Worm (Caenorhabditis elegans) whole organism, L4 larva: ENCODE results near the gene lon-2.

ENCODE experiments used
- F10B5.3 ChIP-seq: sonication (generic microtip); optimal IDR thresholded peaks from 2 replicates; lab custom pipeline; 2016; ENCODE audit warnings: mild to moderate bottlenecking, missing genetic modification characterization, missing compliant biosample characterization
- F44E2.7 ChIP-seq: fragments of 200-800 bp; sonication (Bioruptor generic); IDR thresholded peaks from 2 replicates; pipeline ENCODE4 v2.1.2; 2022; ENCODE audit warnings: missing genetic modification characterization, missing compliant biosample characterization
- Y48G9A.11 ChIP-seq: fragments of 200-800 bp; sonication (Bioruptor generic); IDR thresholded peaks from 2 replicates; pipeline ENCODE4 v1.3.6; 2022; ENCODE audit warnings: missing genetic modification reagents, missing genetic modification characterization, missing compliant biosample characterization
- Y5F2A.4 ChIP-seq: fragments of 200-800 bp; sonication (Bioruptor generic); optimal IDR thresholded peaks from 2 replicates; lab custom pipeline; 2018; ENCODE audit warnings: mild to moderate bottlenecking, missing genetic modification characterization, missing compliant biosample characterization
- ZK337.2 ChIP-seq: fragments of 200-800 bp; sonication (Bioruptor generic); IDR thresholded peaks from 2 replicates; pipeline ENCODE4 v1.3.6; 2022; ENCODE audit warnings: missing genetic modification reagents, missing genetic modification characterization, missing compliant biosample characterization
- ZK546.5 ChIP-seq, 2 experiments: sonication (generic microtip); optimal IDR thresholded peaks; 2 replicates each; lab custom pipeline; 2017; ENCODE audit warnings: missing biosample characterization in 2 of 2, missing genetic modification characterization in 2 of 2
- aha-1 ChIP-seq: fragments of 150-350 bp; peaks from one replicate; lab custom pipeline; 2014; ENCODE audit warnings: missing biosample characterization, missing genetic modification characterization
- ces-1 ChIP-seq: fragments of 150-350 bp; sonication (generic microtip); optimal IDR thresholded peaks from 4 replicates; lab custom pipeline; 2014; ENCODE audit warnings: missing biosample characterization, missing genetic modification reagents, missing genetic modification characterization
- daf-16 ChIP-seq, 3 experiments: sonication (generic microtip); optimal IDR thresholded peaks; 2 replicates each; lab custom pipeline; 2016 to 2017; ENCODE audit warnings: missing genetic modification characterization in 3 of 3, missing genetic modification reagents in 3 of 3, mild to moderate bottlenecking in 2 of 3, missing compliant biosample characterization in 2 of 3, missing biosample characterization in 1 of 3, moderate library complexity in 1 of 3
- dmd-6 ChIP-seq: fragments of 200-800 bp; sonication (Bioruptor generic); IDR thresholded peaks from 2 replicates; pipeline ENCODE4 v1.3.6; 2022; ENCODE audit warnings: missing genetic modification reagents, missing genetic modification characterization, missing compliant biosample characterization
- dmd-8 ChIP-seq: fragments of 200-800 bp; sonication (Bioruptor generic); IDR thresholded peaks from 2 replicates; pipeline ENCODE4 v1.3.6; 2022; ENCODE audit warnings: missing genetic modification characterization, missing compliant biosample characterization
- egl-43 ChIP-seq: fragments of 200-800 bp; sonication (Bioruptor generic); IDR thresholded peaks from 2 replicates; pipeline ENCODE4 v1.3.6; 2022; ENCODE audit warnings: missing genetic modification reagents, missing genetic modification characterization, missing compliant biosample characterization
- fkh-10 ChIP-seq: fragments of 150-350 bp; optimal IDR thresholded peaks from 2 replicates; lab custom pipeline; 2014; ENCODE audit warnings: missing biosample characterization, missing genetic modification reagents, missing genetic modification characterization
- fos-1 ChIP-seq: fragments of 150-350 bp; optimal IDR thresholded peaks from 2 replicates; lab custom pipeline; 2014; ENCODE audit warnings: missing biosample characterization, missing genetic modification characterization
- hlh-30 ChIP-seq: sonication (generic microtip); optimal IDR thresholded peaks from 2 replicates; lab custom pipeline; 2017; ENCODE audit warnings: antibody characterized with exemption, mild to moderate bottlenecking, missing genetic modification characterization, missing compliant biosample characterization; ENCODE audit not compliant: insufficient read depth
- hmg-1.1 ChIP-seq: fragments of 200-800 bp; sonication (Bioruptor generic); IDR thresholded peaks from 2 replicates; pipeline ENCODE4 v1.3.6; 2022; ENCODE audit warnings: missing genetic modification reagents, missing genetic modification characterization, missing compliant biosample characterization
- jun-1 ChIP-seq: fragments of 150-350 bp; optimal IDR thresholded peaks from 2 replicates; lab custom pipeline; 2014; ENCODE audit warnings: missing biosample characterization, missing genetic modification reagents, missing genetic modification characterization
- lin-13 ChIP-seq: fragments of 150-350 bp; optimal IDR thresholded peaks from 2 replicates; lab custom pipeline; 2014; ENCODE audit warnings: missing biosample characterization, missing genetic modification reagents, missing genetic modification characterization
- lin-29 ChIP-seq: fragments of 200-800 bp; sonication (Bioruptor generic); IDR thresholded peaks from 2 replicates; pipeline ENCODE4 v1.3.6; 2022; ENCODE audit warnings: missing genetic modification reagents, missing genetic modification characterization, missing compliant biosample characterization
- lin-38 ChIP-seq: fragments of 200-800 bp; sonication (Bioruptor generic); IDR thresholded peaks from 2 replicates; pipeline ENCODE4 v1.3.6; 2022; ENCODE audit warnings: missing genetic modification reagents, missing genetic modification characterization, missing compliant biosample characterization
- madf-5 ChIP-seq, 2 experiments: fragments of 200-800 bp; sonication (Bioruptor generic); IDR thresholded peaks; 2 replicates each; pipeline ENCODE4 v1.3.6; 2022; ENCODE audit warnings: missing compliant biosample characterization in 2 of 2, missing genetic modification characterization in 2 of 2
- mes-2 ChIP-seq: sonication (generic microtip); optimal IDR thresholded peaks from 2 replicates; lab custom pipeline; 2016; ENCODE audit warnings: missing genotype, mild to moderate bottlenecking, missing genetic modification characterization, missing compliant biosample characterization; ENCODE audit not compliant: poor library complexity, severe bottlenecking
- mxl-3 ChIP-seq: fragments of 200-800 bp; sonication (Bioruptor generic); optimal IDR thresholded peaks from 2 replicates; lab custom pipeline; 2018; ENCODE audit warnings: mild to moderate bottlenecking, missing genetic modification characterization, missing compliant biosample characterization
- nhr-10 ChIP-seq: fragments of 150-350 bp; optimal IDR thresholded peaks from 2 replicates; lab custom pipeline; 2014; ENCODE audit warnings: missing biosample characterization, missing genetic modification characterization
- nhr-11 ChIP-seq: fragments of 150-350 bp; optimal IDR thresholded peaks from 2 replicates; lab custom pipeline; 2014; ENCODE audit warnings: missing biosample characterization, missing genetic modification characterization
- nhr-77 ChIP-seq: fragments of 150-350 bp; optimal IDR thresholded peaks from 2 replicates; lab custom pipeline; 2014; ENCODE audit warnings: missing biosample characterization, missing genetic modification characterization
- sdz-12 ChIP-seq: fragments of 200-800 bp; sonication (Bioruptor generic); optimal IDR thresholded peaks from 2 replicates; lab custom pipeline; 2018; ENCODE audit warnings: mild to moderate bottlenecking, missing genetic modification characterization, missing compliant biosample characterization
- snpc-4 ChIP-seq: fragments of 150-350 bp; optimal IDR thresholded peaks from 2 replicates; lab custom pipeline; 2014; ENCODE audit warnings: missing biosample characterization, missing genetic modification characterization
- spr-1 ChIP-seq: sonication (generic microtip); optimal IDR thresholded peaks from 2 replicates; lab custom pipeline; 2016; ENCODE audit warnings: mild to moderate bottlenecking, missing genetic modification characterization, missing compliant biosample characterization
- unc-130 ChIP-seq: sonication (generic microtip); optimal IDR thresholded peaks from 2 replicates; lab custom pipeline; 2016; ENCODE audit warnings: missing genetic modification reagents, missing genetic modification characterization, missing compliant biosample characterization
- unc-39 ChIP-seq: sonication (generic microtip); optimal IDR thresholded peaks from 2 replicates; lab custom pipeline; 2017; ENCODE audit warnings: missing biosample characterization, missing genetic modification characterization
- unc-62 ChIP-seq, 3 experiments: fragments of 150-350 bp in 1 of 3; sonication (generic microtip); optimal IDR thresholded peaks in 2 of 3; peaks in 1 of 3; 1 replicate in 1 of 3; 2 replicates in 2 of 3; lab custom pipeline; 2014 to 2017; ENCODE audit warnings: missing biosample characterization in 3 of 3, missing genetic modification characterization in 3 of 3, missing genetic modification reagents in 3 of 3, missing genotype in 1 of 3
- ztf-11 ChIP-seq: fragments of 150-350 bp; optimal IDR thresholded peaks from 2 replicates; lab custom pipeline; 2014; ENCODE audit warnings: missing biosample characterization, missing genetic modification characterization
- ztf-7 ChIP-seq: fragments of 150-350 bp; optimal IDR thresholded peaks from 2 replicates; lab custom pipeline; 2014; ENCODE audit warnings: missing biosample characterization, missing genetic modification characterization

Gene lon-2

ce11 chrX:4788958-4789357, 40.1 kb upstream of the lon-2 start (continued):
- peak; percentile 56; the same call in 1 of the 2 replicates for TF ChIP-seq ZK337.2
- peak; percentile 92 for TF ChIP-seq egl-43
- no peak for TF ChIP-seq nhr-77 (tag; lab: Kevin White, UChicago)
- no peak for TF ChIP-seq ces-1 (GFP tag; lab: Kevin White, UChicago)
- no peak for TF ChIP-seq snpc-4
- no peak for TF ChIP-seq jun-1 (tag; lab: Kevin White, UChicago)
- TF ChIP-seq mxl-3, result peak; percentile 30
- TF ChIP-seq ztf-11 (tag; lab: Kevin White, UChicago), result no peak
- TF ChIP-seq fkh-10 (GFP tag; lab: Kevin White, UChicago), result no peak
- TF ChIP-seq, all 104 proteins: peak for 62

DNA sequence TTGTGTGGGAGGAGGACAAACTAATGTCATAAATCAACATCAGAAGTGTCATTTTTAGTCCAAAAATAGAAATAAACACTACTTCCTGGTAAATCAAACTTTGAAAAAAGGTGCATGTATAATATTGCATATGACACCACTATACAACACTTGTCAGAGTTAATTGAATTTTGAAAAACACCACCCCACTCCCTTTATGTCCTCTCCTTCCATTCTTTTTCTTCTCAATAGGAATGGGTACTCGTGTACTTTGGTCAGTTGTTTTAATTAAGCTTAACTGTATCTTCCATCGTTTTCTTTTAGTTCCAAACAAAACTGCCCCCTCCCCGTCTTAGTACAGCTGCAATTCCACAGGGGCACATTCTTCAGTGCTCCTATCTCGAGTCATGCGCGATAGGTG, 38.6 kb upstream of the lon-2 start:
- no peak for TF ChIP-seq dmd-8 (GFP tag; lab: Robert Waterston, UW)
- no peak for TF ChIP-seq ztf-7 (tag; lab: Kevin White, UChicago)
- 0 out of 2 replicates have a peak, but pooled peaks have one; percentile 33 for TF ChIP-seq hmg-1.1 (GFP tag; lab: Robert Waterston, UW)

DNA sequence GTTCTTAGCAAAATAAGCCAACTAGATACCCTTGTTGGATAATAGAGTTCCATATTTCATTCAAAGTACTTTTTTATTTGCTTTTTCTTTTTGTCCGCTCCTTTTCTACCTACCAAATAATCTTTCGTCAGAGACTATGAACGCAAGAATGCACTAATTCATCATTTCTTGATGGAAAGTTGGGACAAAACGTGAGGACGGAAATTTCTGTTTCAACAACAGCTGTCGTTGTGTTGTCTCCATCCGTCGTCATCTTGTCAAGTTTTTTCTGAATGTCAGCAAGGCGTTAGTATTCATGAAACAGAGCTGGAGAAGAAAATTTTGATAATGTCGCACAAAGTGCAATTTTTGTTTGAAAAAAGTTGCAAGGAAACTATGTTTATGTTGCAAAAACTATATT, 35.9 kb upstream of the lon-2 start:
- no peak for TF ChIP-seq lin-38
- TF ChIP-seq hlh-30 (tag; lab: Kevin White, UChicago), result no peak
- peak; percentile 18 for TF ChIP-seq nhr-11 (tag; lab: Kevin White, UChicago)
- TF ChIP-seq lin-13 (GFP tag; lab: Kevin White, UChicago), result no peak
- TF ChIP-seq madf-5 (GFP tag; IDR thresholded peaks at IDR 0.05; lab: Robert Waterston, UW), result no peak
- TF ChIP-seq dmd-6 (GFP tag; lab: Robert Waterston, UW), result no peak
- peak in 1 of 2 experiments; percentile 97 for TF ChIP-seq unc-62 (GFP tag; optimal IDR thresholded peaks at IDR 0.05 in 1 of 2; lab: Kevin White, UChicago)
- TF ChIP-seq unc-62 (tag; optimal IDR thresholded peaks at IDR 0.05; lab: Kevin White, UChicago), result no peak
- peak in 1 of 2 experiments; percentile 53 for TF ChIP-seq daf-16 (GFP tag; optimal IDR thresholded peaks at IDR 0.05; lab: Kevin White, UChicago)
- TF ChIP-seq daf-16 (tag; optimal IDR thresholded peaks at IDR 0.05; lab: Kevin White, UChicago), result no peak

DNA sequence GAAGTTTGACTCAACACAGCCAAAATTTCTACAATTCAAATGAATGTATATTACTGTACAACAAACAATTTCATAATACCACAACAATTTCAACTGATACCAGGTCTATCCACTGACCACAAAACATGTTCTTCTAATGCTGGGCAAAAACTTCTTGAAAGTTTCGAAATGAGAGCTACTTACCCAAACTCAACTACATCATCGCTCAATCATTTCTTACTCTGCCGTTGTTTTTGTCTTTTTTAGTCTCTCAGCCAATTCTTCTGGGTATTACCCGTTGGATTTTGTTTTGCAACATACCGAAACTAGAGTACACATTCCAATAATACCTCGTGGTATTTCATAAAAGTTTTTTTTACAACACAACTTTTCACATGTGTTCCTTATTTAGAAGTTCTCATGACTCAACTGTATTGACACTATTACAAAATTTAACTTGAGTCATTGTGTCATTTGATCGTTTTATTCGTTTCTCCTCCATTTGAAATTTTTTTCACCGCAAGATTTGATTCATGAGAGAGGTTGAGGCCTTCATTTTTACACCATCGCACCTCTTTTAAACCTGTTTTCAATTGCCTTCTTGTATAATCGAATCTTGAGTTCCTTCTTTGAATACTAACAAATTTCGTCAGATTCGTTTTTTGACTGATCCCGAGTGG, 34.4 kb upstream of the lon-2 start, which contains the start of gene F43C9.2:
Gene F43C9.2, plus strand, starts transcription at position 497 of the 659 bp plus-strand sequence.
- TF ChIP-seq fos-1 (tag; lab: Kevin White, UChicago) (no peak), nhr-11 (tag; lab: Kevin White, UChicago) (no peak), dmd-8 (GFP tag; lab: Robert Waterston, UW) (no peak), unc-62 (GFP tag; optimal IDR thresholded peaks at IDR 0.05 in 1 of 2; lab: Kevin White, UChicago) (peak in 1 of 2 experiments; percentile 56), unc-62 (tag; optimal IDR thresholded peaks at IDR 0.05; lab: Kevin White, UChicago) (no peak), F10B5.3 (no peak), Y48G9A.11 (no peak), nhr-10 (tag; lab: Kevin White, UChicago) (no peak), Y5F2A.4 (GFP tag; lab: Kevin White, UChicago) (no peak), ZK546.5 (tag; optimal IDR thresholded peaks at IDR 0.05; lab: Kevin White, UChicago) (no peak), hlh-30 (tag; lab: Kevin White, UChicago) (peak; percentile 17), lin-29 (no peak), spr-1 (tag; lab: Kevin White, UChicago) (no peak), unc-39 (tag; lab: Kevin White, UChicago) (no peak), aha-1 (tag; lab: Kevin White, UChicago) (peak; percentile 92), mes-2 (tag; lab: Kevin White, UChicago) (no peak), sdz-12 (GFP tag; lab: Kevin White, UChicago) (no peak), F44E2.7 (GFP tag; lab: Robert Waterston, UW) (no peak), ztf-11 (tag; lab: Kevin White, UChicago) (no peak), unc-130 (GFP tag; lab: Kevin White, UChicago) (no peak)
